Worm (Caenorhabditis elegans) whole organism, late embryonic: Measurements from ENCODE around the gene W03G11.3.

Experiments used
- C08G9.2 ChIP-seq: sonication (generic microtip); optimal IDR thresholded peaks from 2 replicates; lab custom pipeline; 2016; ENCODE audit warnings: mild to moderate bottlenecking, missing genetic modification characterization, moderate library complexity, missing compliant biosample characterization
- C38D4.7 ChIP-seq: fragments of 200-800 bp; sonication (Bioruptor generic); optimal IDR thresholded peaks from 2 replicates; lab custom pipeline; 2018; ENCODE audit warnings: mild to moderate bottlenecking, missing genetic modification characterization, moderate library complexity, missing compliant biosample characterization
- F13H6.1 ChIP-seq: sonication (generic microtip); optimal IDR thresholded peaks from 2 replicates; lab custom pipeline; 2016; ENCODE audit warnings: missing genetic modification characterization, missing compliant biosample characterization
- Y22D7AL.16 ChIP-seq: sonication (generic microtip); optimal IDR thresholded peaks from 2 replicates; lab custom pipeline; 2016; ENCODE audit warnings: missing genetic modification characterization, missing compliant biosample characterization
- ahr-1 ChIP-seq: sonication (generic microtip); optimal IDR thresholded peaks from 2 replicates; lab custom pipeline; 2016; ENCODE audit warnings: missing genetic modification characterization, missing compliant biosample characterization
- ceh-14 ChIP-seq: sonication (generic microtip); optimal IDR thresholded peaks from 2 replicates; lab custom pipeline; 2016; ENCODE audit warnings: missing genotype, missing genetic modification characterization, missing compliant biosample characterization
- ceh-2 ChIP-seq: sonication (generic microtip); optimal IDR thresholded peaks from 2 replicates; lab custom pipeline; 2016; ENCODE audit warnings: missing genotype, missing genetic modification characterization, missing compliant biosample characterization
- ceh-24 ChIP-seq: sonication (generic microtip); optimal IDR thresholded peaks from 2 replicates; lab custom pipeline; 2016; ENCODE audit warnings: mild to moderate bottlenecking, missing genetic modification characterization, missing compliant biosample characterization
- ceh-30 ChIP-seq: fragments of 150-350 bp; optimal IDR thresholded peaks from 2 replicates; lab custom pipeline; 2014; ENCODE audit warnings: missing biosample characterization, missing genetic modification characterization
- ceh-31 ChIP-seq: sonication (generic microtip); optimal IDR thresholded peaks from 2 replicates; lab custom pipeline; 2016; ENCODE audit warnings: missing genetic modification characterization, missing compliant biosample characterization
- che-1 ChIP-seq: sonication (generic microtip); optimal IDR thresholded peaks from 2 replicates; lab custom pipeline; 2016; ENCODE audit warnings: mild to moderate bottlenecking, missing genetic modification characterization, missing compliant biosample characterization
- dve-1 ChIP-seq: sonication (generic microtip); optimal IDR thresholded peaks from 2 replicates; lab custom pipeline; 2017; ENCODE audit warnings: antibody characterized with exemption, mild to moderate bottlenecking, missing genetic modification characterization, missing compliant biosample characterization
- elt-2 ChIP-seq: sonication (generic microtip); optimal IDR thresholded peaks from 2 replicates; lab custom pipeline; 2016; ENCODE audit warnings: missing genetic modification reagents, missing genetic modification characterization, missing compliant biosample characterization
- ets-4 ChIP-seq: sonication (generic microtip); optimal IDR thresholded peaks from 2 replicates; lab custom pipeline; 2016; ENCODE audit warnings: missing genetic modification characterization, missing compliant biosample characterization
- fkh-6 ChIP-seq: sonication (generic microtip); optimal IDR thresholded peaks from 2 replicates; lab custom pipeline; 2016; ENCODE audit warnings: missing genetic modification characterization, missing compliant biosample characterization
- hlh-13 ChIP-seq: fragments of 200-800 bp; sonication (Bioruptor generic); optimal IDR thresholded peaks from 2 replicates; lab custom pipeline; 2018; ENCODE audit warnings: mild to moderate bottlenecking, missing genetic modification characterization, missing compliant biosample characterization
- hlh-15 ChIP-seq: sonication (generic microtip); optimal IDR thresholded peaks from 2 replicates; lab custom pipeline; 2016; ENCODE audit warnings: missing genetic modification characterization, missing compliant biosample characterization
- hlh-30 ChIP-seq: sonication (generic microtip); optimal IDR thresholded peaks from 2 replicates; lab custom pipeline; 2017; ENCODE audit warnings: antibody characterized with exemption, missing genetic modification characterization, missing compliant biosample characterization; ENCODE audit not compliant: insufficient read depth
- lin-11 ChIP-seq: fragments of 200-800 bp; sonication (Bioruptor generic); optimal IDR thresholded peaks from 2 replicates; lab custom pipeline; 2018; ENCODE audit warnings: mild to moderate bottlenecking, missing genetic modification characterization, missing compliant biosample characterization
- nfya-1 ChIP-seq: sonication (generic microtip); optimal IDR thresholded peaks from 2 replicates; lab custom pipeline; 2017; ENCODE audit warnings: missing genetic modification characterization, mild to moderate bottlenecking, missing compliant biosample characterization, antibody characterized with exemption, moderate library complexity
- nhr-232 ChIP-seq: sonication (generic microtip); optimal IDR thresholded peaks from 2 replicates; lab custom pipeline; 2016; ENCODE audit warnings: missing genetic modification characterization, missing compliant biosample characterization
- npax-4 ChIP-seq: sonication (generic microtip); optimal IDR thresholded peaks from 2 replicates; lab custom pipeline; 2016; ENCODE audit warnings: missing genetic modification characterization, missing compliant biosample characterization
- sdc-2 ChIP-seq: sonication (generic microtip); optimal IDR thresholded peaks from 2 replicates; lab custom pipeline; 2016; ENCODE audit warnings: missing genotype, missing genetic modification characterization, missing compliant biosample characterization
- sox-4 ChIP-seq: sonication (generic microtip); optimal IDR thresholded peaks from 2 replicates; lab custom pipeline; 2017; ENCODE audit warnings: mild to moderate bottlenecking, missing genetic modification characterization, inconsistent platforms, missing compliant biosample characterization
- tbx-2 ChIP-seq: sonication (generic microtip); optimal IDR thresholded peaks from 2 replicates; lab custom pipeline; 2016; ENCODE audit warnings: missing genetic modification characterization, missing compliant biosample characterization
- unc-42 ChIP-seq: sonication (generic microtip); optimal IDR thresholded peaks from 2 replicates; lab custom pipeline; 2016; ENCODE audit warnings: missing genotype, missing genetic modification characterization, missing compliant biosample characterization
- zip-5 ChIP-seq: sonication (generic microtip); optimal IDR thresholded peaks from 2 replicates; lab custom pipeline; 2016; ENCODE audit warnings: missing genetic modification characterization, missing compliant biosample characterization

The W03G11.3 gene

ce11 chrX:12103712-12104111, at the start of gene W03G11.3:
Gene W03G11.3, minus strand, starts transcription at chrX:12103812.
- TF ChIP-seq ceh-30 (tag; lab: Kevin White, UChicago) (no peak), tbx-2 (tag; lab: Kevin White, UChicago) (no peak), fkh-6 (tag; lab: Kevin White, UChicago) (no peak), ceh-2 (tag; lab: Kevin White, UChicago) (no peak), nfya-1 (tag; lab: Kevin White, UChicago) (no peak), hlh-30 (no peak)
- TF ChIP-seq, all 69 proteins: peak for 0

- TF ChIP-seq C38D4.7 (GFP tag; lab: Kevin White, UChicago): no peak
- TF ChIP-seq ceh-14 (tag; lab: Kevin White, UChicago): peak; percentile 6
- TF ChIP-seq, all 69 proteins: peak for 1
These were observed 46.1 kb upstream of the W03G11.3 start, which contains the start of gene znf-474 for ce11 chrX:12149638-12150137. Gene znf-474, plus strand, starts transcription at chrX:12149924.

- TF ChIP-seq elt-2 (tag; lab: Kevin White, UChicago) (peak; percentile 73), che-1 (tag; lab: Kevin White, UChicago) (no peak), F13H6.1 (tag; lab: Kevin White, UChicago) (no peak)
These were observed 43.0 kb upstream of the W03G11.3 start, which contains the start of gene pycr-1 for ce11 chrX:12146453-12147085. Gene pycr-1, plus strand, starts transcription at chrX:12146832.

- TF ChIP-seq C08G9.2 (tag; lab: Kevin White, UChicago): no peak
- no peak for TF ChIP-seq hlh-15
- TF ChIP-seq, all 69 proteins: peak for 0
These were observed 42.3 kb upstream of the W03G11.3 start for ce11 chrX:12145919-12146318.

- TF ChIP-seq zip-5 (tag; lab: Kevin White, UChicago) (no peak), npax-4 (tag; lab: Kevin White, UChicago) (no peak)
These were observed 40.1 kb upstream of the W03G11.3 start, which contains the start of gene M153.5 for ce11 chrX:12143693-12144092. Gene M153.5, plus strand, starts transcription at chrX:12143993.

ce11 chrX:12142569-12142968, 39.0 kb upstream of the W03G11.3 start, which contains the start of gene M153.3:
Gene M153.3, plus strand, starts transcription at chrX:12142869.
- TF ChIP-seq ets-4 (tag; lab: Kevin White, UChicago): peak; percentile 36
- no peak for TF ChIP-seq unc-42 (tag; lab: Kevin White, UChicago)
- TF ChIP-seq, all 69 proteins: peak for 1

- TF ChIP-seq ceh-31 (no peak), hlh-30 (no peak), lin-11 (tag; lab: Kevin White, UChicago) (no peak), dve-1 (tag; lab: Kevin White, UChicago) (no peak), nhr-232 (tag; lab: Kevin White, UChicago) (no peak), ets-4 (tag; lab: Kevin White, UChicago) (no peak), hlh-15 (no peak), ceh-24 (tag; lab: Kevin White, UChicago) (no peak), npax-4 (tag; lab: Kevin White, UChicago) (no peak), ahr-1 (tag; lab: Kevin White, UChicago) (no peak), sdc-2 (tag; lab: Kevin White, UChicago) (no peak), hlh-13 (GFP tag; lab: Kevin White, UChicago) (no peak), Y22D7AL.16 (tag; lab: Kevin White, UChicago) (no peak), sox-4 (tag; lab: Kevin White, UChicago) (no peak)
These were observed 37.4 kb upstream of the W03G11.3 start, which contains the start of gene lyst-1 for ce11 chrX:12141051-12141450. Gene lyst-1, minus strand, starts transcription at chrX:12141151.
